Worm (Caenorhabditis elegans) whole organism, L1 larva: ENCODE data around the gene Y22D7AL.9.
A peak's percentile ranks its signal among the peaks of the same experiment; 100 is the strongest.

Experiments used
- efl-1 ChIP-seq, 4 experiments: fragments of 150-350 bp; optimal IDR thresholded peaks in 3 of 4; peaks in 1 of 4; 1 replicate in 1 of 4; 2 replicates in 3 of 4; lab custom pipeline; 2014; ENCODE audit warnings: missing biosample characterization in 2 of 4, missing genetic modification characterization in 2 of 4, missing genetic modification reagents in 2 of 4
- egl-13 ChIP-seq: sonication (generic microtip); optimal IDR thresholded peaks from 2 replicates; lab custom pipeline; 2016; ENCODE audit warnings: missing genotype, missing genetic modification reagents, missing genetic modification characterization, missing compliant biosample characterization
- sox-4 ChIP-seq: sonication (generic microtip); optimal IDR thresholded peaks from 2 replicates; lab custom pipeline; 2016; ENCODE audit warnings: missing genetic modification characterization, missing compliant biosample characterization
- unc-86 ChIP-seq: sonication (generic microtip); optimal IDR thresholded peaks from 2 replicates; lab custom pipeline; 2016; ENCODE audit warnings: missing genetic modification characterization, missing compliant biosample characterization

- TF ChIP-seq egl-13 (tag; lab: Kevin White, UChicago) (no peak), unc-86 (tag; lab: Kevin White, UChicago) (no peak), efl-1 (optimal IDR thresholded peaks at IDR 0.05; lab: Kevin White, UChicago) (no peak), efl-1 (GFP tag; optimal IDR thresholded peaks at IDR 0.05 in 1 of 2; lab: Kevin White, UChicago) (peak in 1 of 2 experiments; percentile 0), sox-4 (tag; lab: Kevin White, UChicago) (no peak)
Measured at ce11 chrIII:1621330-1621729, 7.5 kb upstream of the Y22D7AL.9 start.
